Fruit fly (Drosophila melanogaster) whole organism, embryonic: ENCODE data around the gene cyr.

ENCODE experiments used
- ATbp ChIP-seq: fragments of 200-800 bp; sonication (Bioruptor generic); optimal IDR thresholded peaks from 2 replicates; lab custom pipeline; 2017; ENCODE audit warnings: missing biosample characterization, mild to moderate bottlenecking, missing genetic modification characterization, missing genetic modification reagents
- BEAF-32 ChIP-seq: fragments of 200-800 bp; sonication (Bioruptor generic); optimal IDR thresholded peaks from 3 replicates; lab custom pipeline; 2017; ENCODE audit warnings: missing biosample characterization, missing genetic modification characterization, mild to moderate bottlenecking, moderate library complexity, missing genetic modification reagents
- Bteb2 ChIP-seq: fragments of 200-800 bp; sonication (Bioruptor generic); optimal IDR thresholded peaks from 2 replicates; lab custom pipeline; 2016; ENCODE audit warnings: missing biosample characterization, missing genetic modification characterization
- CG10654 ChIP-seq: fragments of 200-800 bp; sonication (Bioruptor generic); optimal IDR thresholded peaks from 2 replicates; lab custom pipeline; 2016; ENCODE audit warnings: missing biosample characterization, missing genetic modification characterization
- CG12071 ChIP-seq: fragments of 200-800 bp; sonication (Bioruptor generic); optimal IDR thresholded peaks from 3 replicates; lab custom pipeline; 2018; ENCODE audit warnings: missing biosample characterization, mild to moderate bottlenecking, missing genetic modification characterization
- CG14667 ChIP-seq: fragments of 200-800 bp; sonication (Bioruptor generic); IDR thresholded peaks from 2 replicates; pipeline ENCODE4 v1.3.6; 2022; ENCODE audit warnings: missing biosample characterization, missing genetic modification characterization
- CG1602 ChIP-seq: fragments of 200-800 bp; sonication (Bioruptor generic); optimal IDR thresholded peaks from 3 replicates; lab custom pipeline; 2016; ENCODE audit warnings: missing biosample characterization, missing genetic modification characterization
- CG1603 ChIP-seq: fragments of 200-800 bp; sonication (Bioruptor generic); optimal IDR thresholded peaks from 2 replicates; lab custom pipeline; 2019; ENCODE audit warnings: missing biosample characterization, mild to moderate bottlenecking, missing genetic modification characterization, moderate library complexity
- CG3281 ChIP-seq: fragments of 200-800 bp; sonication (Bioruptor generic); optimal IDR thresholded peaks from 3 replicates; lab custom pipeline; 2017; ENCODE audit warnings: missing biosample characterization, mild to moderate bottlenecking, missing genetic modification characterization
- CG34422 ChIP-seq: fragments of 200-800 bp; sonication (Bioruptor generic); IDR thresholded peaks from 3 replicates; pipeline ENCODE4 v1.3.6; 2022; ENCODE audit warnings: missing biosample characterization, missing genetic modification characterization
- CG4282 ChIP-seq: fragments of 200-800 bp; sonication (Bioruptor generic); optimal IDR thresholded peaks from 2 replicates; lab custom pipeline; 2016; ENCODE audit warnings: missing biosample characterization, missing genetic modification characterization
- CG6765 ChIP-seq: fragments of 200-800 bp; sonication (Bioruptor generic); optimal IDR thresholded peaks from 3 replicates; lab custom pipeline; 2017; ENCODE audit warnings: missing biosample characterization, mild to moderate bottlenecking, missing genetic modification characterization
- CG9437 ChIP-seq: fragments of 200-800 bp; sonication (Bioruptor generic); optimal IDR thresholded peaks from 2 replicates; lab custom pipeline; 2018; ENCODE audit warnings: missing biosample characterization, mild to moderate bottlenecking, missing genetic modification characterization
- Dfd ChIP-seq, 2 experiments: fragments of >200 bp; optimal IDR thresholded peaks; 2 replicates each; lab custom pipeline; 2017; ENCODE audit warnings: missing biosample characterization in 2 of 2, missing genetic modification characterization in 2 of 2
- Dref ChIP-seq: fragments of 200-800 bp; sonication (Bioruptor generic); IDR thresholded peaks from 2 replicates; pipeline ENCODE4 v1.3.6; 2022; ENCODE audit warnings: missing biosample characterization, missing genetic modification characterization
- Hey ChIP-seq: fragments of 200-800 bp; sonication (Bioruptor generic); optimal IDR thresholded peaks from 3 replicates; lab custom pipeline; 2018; ENCODE audit warnings: missing biosample characterization, mild to moderate bottlenecking, missing genetic modification characterization
- Hr3 ChIP-seq: fragments of 200-800 bp; sonication (Bioruptor generic); optimal IDR thresholded peaks from 3 replicates; lab custom pipeline; 2016; ENCODE audit warnings: missing biosample characterization, missing genetic modification characterization
- Hr51 ChIP-seq, 2 experiments: fragments of 200-800 bp; sonication (Bioruptor generic); optimal IDR thresholded peaks; 2 replicates in 1 of 2; 3 replicates in 1 of 2; lab custom pipeline; 2016 to 2018; ENCODE audit warnings: missing biosample characterization in 2 of 2, missing genetic modification characterization in 2 of 2, mild to moderate bottlenecking in 1 of 2, moderate library complexity in 1 of 2
- Nf-YC ChIP-seq: fragments of 200-800 bp; optimal IDR thresholded peaks from 3 replicates; lab custom pipeline; 2019; ENCODE audit warnings: missing biosample characterization, mild to moderate bottlenecking, missing genetic modification characterization, moderate library complexity
- Oli ChIP-seq: fragments of 200-800 bp; sonication (Bioruptor generic); optimal IDR thresholded peaks from 2 replicates; lab custom pipeline; 2018; ENCODE audit warnings: missing biosample characterization, mild to moderate bottlenecking, missing genetic modification characterization, moderate library complexity
- Optix ChIP-seq: fragments of 200-800 bp; sonication (Bioruptor generic); IDR thresholded peaks from 3 replicates; pipeline ENCODE4 v1.3.6; 2022; ENCODE audit warnings: missing biosample characterization, missing genetic modification characterization
- ab ChIP-seq: fragments of 200-800 bp; sonication (Bioruptor generic); optimal IDR thresholded peaks from 2 replicates; lab custom pipeline; 2016; ENCODE audit warnings: missing biosample characterization, missing genetic modification characterization
- al ChIP-seq: fragments of 200-800 bp; sonication (Bioruptor generic); IDR thresholded peaks from 2 replicates; pipeline ENCODE4 v1.3.6; 2022; ENCODE audit warnings: missing biosample characterization, missing genetic modification characterization
- amos ChIP-seq: fragments of 200-800 bp; sonication (Bioruptor generic); IDR thresholded peaks from 2 replicates; pipeline ENCODE4 v1.3.6; 2022; ENCODE audit warnings: missing biosample characterization, missing genetic modification characterization; ENCODE audit not compliant: partially characterized antibody
- ap ChIP-seq: fragments of 200-800 bp; sonication (Bioruptor generic); IDR thresholded peaks from 2 replicates; pipeline ENCODE4 v1.3.6; 2022; ENCODE audit warnings: missing biosample characterization, missing genetic modification characterization
- cad ChIP-seq: fragments of >200 bp; optimal IDR thresholded peaks from 2 replicates; lab custom pipeline; 2017; ENCODE audit warnings: missing biosample characterization, missing genetic modification characterization
- chif ChIP-seq, 2 experiments: fragments of 200-800 bp; sonication (Bioruptor generic); optimal IDR thresholded peaks; 3 replicates each; lab custom pipeline; 2016; ENCODE audit warnings: missing biosample characterization in 2 of 2, missing genetic modification characterization in 2 of 2
- crol ChIP-seq: fragments of 200-800 bp; sonication (Bioruptor generic); IDR thresholded peaks from 2 replicates; pipeline ENCODE4 v1.3.6; 2022; ENCODE audit warnings: missing biosample characterization, missing genetic modification characterization
- ems ChIP-seq: fragments of 200-800 bp; sonication (Bioruptor generic); optimal IDR thresholded peaks from 3 replicates; lab custom pipeline; 2016; ENCODE audit warnings: missing biosample characterization, missing genetic modification characterization
- fd102C ChIP-seq: fragments of 200-800 bp; sonication (Bioruptor generic); optimal IDR thresholded peaks from 2 replicates; lab custom pipeline; 2018; ENCODE audit warnings: missing biosample characterization, mild to moderate bottlenecking, missing genetic modification characterization, moderate library complexity
- fu2 ChIP-seq: fragments of 200-800 bp; sonication (Bioruptor generic); optimal IDR thresholded peaks from 2 replicates; lab custom pipeline; 2016; ENCODE audit warnings: missing biosample characterization, missing genetic modification characterization
- gsb ChIP-seq: fragments of 200-800 bp; sonication (Bioruptor generic); IDR thresholded peaks from 2 replicates; pipeline ENCODE4 v1.3.6; 2022; ENCODE audit warnings: missing biosample characterization, missing genetic modification characterization
- her ChIP-seq: fragments of 200-800 bp; sonication (Bioruptor generic); optimal IDR thresholded peaks from 2 replicates; lab custom pipeline; 2016; ENCODE audit warnings: missing biosample characterization, missing genetic modification characterization
- lola ChIP-seq, 3 experiments: fragments of >200 bp in 2 of 3; fragments of 200-800 bp in 1 of 3; sonication (Bioruptor generic) in 1 of 3; optimal IDR thresholded peaks; 2 replicates each; lab custom pipeline; 2017 to 2019; ENCODE audit warnings: missing biosample characterization in 3 of 3, missing genetic modification characterization in 3 of 3, mild to moderate bottlenecking in 1 of 3, moderate library complexity in 1 of 3
- onecut ChIP-seq: fragments of 200-800 bp; sonication (Bioruptor generic); IDR thresholded peaks from 2 replicates; pipeline ENCODE4 v1.3.6; 2022; ENCODE audit warnings: missing biosample characterization, missing genetic modification characterization
- pan ChIP-seq, 4 experiments: fragments of >200 bp in 3 of 4; fragments of 200-800 bp in 1 of 4; sonication (Bioruptor generic) in 1 of 4; optimal IDR thresholded peaks in 3 of 4; IDR thresholded peaks in 1 of 4; 2 replicates each; pipeline versions ENCODE4 v1.3.6 to Lab custom; 2017 to 2022; ENCODE audit warnings: missing biosample characterization in 2 of 4, missing genetic modification characterization in 2 of 4, mixed read lengths in 1 of 4
- prd ChIP-seq, 3 experiments: fragments of >200 bp in 2 of 3; fragments of 200-800 bp in 1 of 3; sonication (Bioruptor generic) in 1 of 3; optimal IDR thresholded peaks in 2 of 3; IDR thresholded peaks in 1 of 3; 2 replicates in 2 of 3; 3 replicates in 1 of 3; pipeline versions ENCODE4 v1.3.6 to Lab custom; 2017 to 2022; ENCODE audit warnings: missing biosample characterization in 1 of 3, missing genetic modification characterization in 1 of 3
- pum ChIP-seq: fragments of 200-800 bp; sonication (Bioruptor generic); optimal IDR thresholded peaks from 2 replicates; lab custom pipeline; 2016; ENCODE audit warnings: missing biosample characterization, missing genetic modification characterization
- row ChIP-seq: fragments of 200-800 bp; sonication (Bioruptor generic); IDR thresholded peaks from 3 replicates; pipeline ENCODE4 v1.3.6; 2022; ENCODE audit warnings: missing biosample characterization, missing genetic modification characterization
- schlank ChIP-seq: fragments of 200-800 bp; sonication (Bioruptor generic); optimal IDR thresholded peaks from 2 replicates; lab custom pipeline; 2018; ENCODE audit warnings: missing biosample characterization, mild to moderate bottlenecking, missing genetic modification characterization
- seq ChIP-seq: fragments of 200-800 bp; sonication (Bioruptor generic); IDR thresholded peaks from 2 replicates; pipeline ENCODE4 v1.3.6; 2022; ENCODE audit warnings: missing biosample characterization, missing genetic modification characterization
- slbo ChIP-seq: fragments of 200-800 bp; sonication (Bioruptor generic); IDR thresholded peaks from 2 replicates; pipeline ENCODE4 v1.3.6; 2022; ENCODE audit warnings: missing biosample characterization, missing genetic modification characterization
- sna ChIP-seq: fragments of 200-800 bp; sonication (Bioruptor generic); IDR thresholded peaks from 2 replicates; pipeline ENCODE4 v1.3.6; 2022; ENCODE audit warnings: missing biosample characterization, missing genetic modification characterization; ENCODE audit not compliant: partially characterized antibody
- ssp ChIP-seq: fragments of 200-800 bp; sonication (Bioruptor generic); IDR thresholded peaks from 2 replicates; pipeline ENCODE4 v1.3.6; 2022; ENCODE audit warnings: missing biosample characterization, missing genetic modification characterization
- stc ChIP-seq: fragments of 200-800 bp; sonication (Bioruptor generic); IDR thresholded peaks from 2 replicates; pipeline ENCODE4 v1.3.6; 2022; ENCODE audit warnings: missing biosample characterization, missing genetic modification characterization
- tap ChIP-seq: fragments of 200-800 bp; optimal IDR thresholded peaks from 3 replicates; lab custom pipeline; 2019; ENCODE audit warnings: missing biosample characterization, mild to moderate bottlenecking, missing genetic modification characterization, moderate library complexity
- unc-4 ChIP-seq: fragments of 200-800 bp; sonication (Bioruptor generic); IDR thresholded peaks from 2 replicates; pipeline ENCODE4 v1.3.6; 2022; ENCODE audit warnings: missing biosample characterization, missing genetic modification characterization; ENCODE audit not compliant: partially characterized antibody
- vfl ChIP-seq: fragments of 200-800 bp; sonication (Bioruptor generic); optimal IDR thresholded peaks from 2 replicates; lab custom pipeline; 2016; ENCODE audit warnings: missing biosample characterization, missing genetic modification characterization
- z ChIP-seq: fragments of 200-800 bp; sonication (Bioruptor generic); IDR thresholded peaks from 3 replicates; pipeline ENCODE4 v1.3.6; 2022; ENCODE audit warnings: missing biosample characterization, missing genetic modification characterization
- zfh1 ChIP-seq: fragments of 200-800 bp; sonication (Bioruptor generic); IDR thresholded peaks from 3 replicates; pipeline ENCODE4 v1.3.6; 2022; ENCODE audit warnings: missing biosample characterization, missing genetic modification characterization

The cyr gene

DNA sequence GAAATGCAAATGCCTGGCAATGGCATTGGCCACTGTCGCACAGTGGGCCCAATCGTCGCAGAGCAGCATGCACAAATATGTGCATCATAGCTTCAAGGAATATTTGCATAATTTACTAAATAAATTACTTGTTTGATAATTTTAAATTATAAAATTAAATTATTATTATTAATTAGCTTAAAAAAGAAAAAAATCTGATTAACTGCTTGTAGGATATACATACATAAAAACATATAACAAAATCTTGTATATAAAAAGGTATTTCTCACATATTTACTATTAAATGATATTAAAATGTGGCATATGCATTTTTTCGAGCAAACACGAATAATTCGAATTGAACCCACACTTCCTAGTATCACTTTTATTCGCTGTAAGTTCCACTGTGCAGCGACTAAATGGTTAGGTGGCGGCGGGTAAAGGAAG, 10.3 kb downstream of the cyr start (continued):
- TF ChIP-seq her (GFP tag; lab: Kevin White, UChicago) (no peak), schlank (tag; lab: Kevin White, UChicago) (no peak), z (GFP tag; lab: Robert Waterston, UW) (no peak), vfl (GFP tag; lab: Kevin White, UChicago) (no peak), row (GFP tag; lab: Robert Waterston, UW) (peak; percentile 39; the same call in 2 of the 3 replicates), pan (optimal IDR thresholded peaks at IDR 0.05; lab: Kevin White, UChicago) (no peak), pan (GFP tag; optimal IDR thresholded peaks at IDR 0.05 in 1 of 2, IDR thresholded peaks at IDR 0.05 in 1 of 2) (peak in 1 of 2 experiments; percentile 58), prd (optimal IDR thresholded peaks at IDR 0.05; lab: Kevin White, UChicago) (no peak), prd (GFP tag; IDR thresholded peaks at IDR 0.05; lab: Robert Waterston, UW) (peak; percentile 71; the same call in 2 of the 3 replicates), Dfd (GFP tag; optimal IDR thresholded peaks at IDR 0.05; lab: Kevin White, UChicago) (no peak), Optix (GFP tag; lab: Robert Waterston, UW) (0 out of 3 replicates have a peak, but pooled peaks have one; percentile 41), slbo (GFP tag; lab: Robert Waterston, UW) (0 out of 2 replicates have a peak, but pooled peaks have one; percentile 29), CG3281 (GFP tag; lab: Kevin White, UChicago) (peak; percentile 15), ab (no peak), zfh1 (0 out of 3 replicates have a peak, but pooled peaks have one; percentile 46), al (GFP tag; lab: Robert Waterston, UW) (no peak), gsb (GFP tag; lab: Robert Waterston, UW) (no peak), sna (GFP tag; lab: Robert Waterston, UW) (no peak), fd102C (GFP tag; lab: Kevin White, UChicago) (no peak), ssp (GFP tag; lab: Robert Waterston, UW) (no peak), Hr51 (GFP tag; optimal IDR thresholded peaks at IDR 0.05; lab: Kevin White, UChicago) (peak in 1 of 2 experiments; percentile 71), Dref (GFP tag; lab: Robert Waterston, UW) (no peak), CG4282 (GFP tag; lab: Kevin White, UChicago) (no peak), CG1602 (peak; percentile 18), Oli (tag; lab: Kevin White, UChicago) (peak; percentile 74), pum (GFP tag; lab: Kevin White, UChicago) (no peak), lola (GFP tag; optimal IDR thresholded peaks at IDR 0.05; lab: Kevin White, UChicago) (peak in 1 of 3 experiments; percentile 60), onecut (GFP tag; lab: Robert Waterston, UW) (0 out of 2 replicates have a peak, but pooled peaks have one; percentile 18), amos (GFP tag; lab: Robert Waterston, UW) (no peak), ap (no peak), seq (no peak), stc (GFP tag; lab: Robert Waterston, UW) (peak; percentile 54; the same call in 1 of the 2 replicates), Nf-YC (tag; lab: Kevin White, UChicago) (peak; percentile 48), chif (GFP tag; optimal IDR thresholded peaks at IDR 0.05; lab: Kevin White, UChicago) (no peak), CG1603 (tag; lab: Kevin White, UChicago) (no peak), CG10654 (peak; percentile 33), crol (GFP tag; lab: Robert Waterston, UW) (no peak), cad (GFP tag; lab: Kevin White, UChicago) (no peak), BEAF-32 (GFP tag; lab: Kevin White, UChicago) (no peak), CG14667 (GFP tag; lab: Robert Waterston, UW) (no peak), ems (no peak), tap (tag; lab: Kevin White, UChicago) (peak; percentile 57), CG9437 (peak; percentile 64), ATbp (GFP tag; lab: Kevin White, UChicago) (peak; percentile 53), CG34422 (GFP tag; lab: Robert Waterston, UW) (peak; percentile 18; the same call in 1 of the 3 replicates), CG6765 (no peak), CG12071 (GFP tag; lab: Kevin White, UChicago) (no peak), unc-4 (GFP tag; lab: Robert Waterston, UW) (no peak), fu2 (GFP tag; lab: Kevin White, UChicago) (no peak), Hey (tag; lab: Kevin White, UChicago) (no peak), Hr3 (peak; percentile 57), Bteb2 (GFP tag; lab: Kevin White, UChicago) (no peak)
